Worm (Caenorhabditis elegans) whole organism, L4 larva: ENCODE measurements around the gene npp-18.
A peak's percentile ranks its signal among the peaks of the same experiment; 100 is the strongest.

Experiments used
- R02D3.7 ChIP-seq: fragments of 150-350 bp; sonication (generic microtip); optimal IDR thresholded peaks from 3 replicates; lab custom pipeline; 2014; ENCODE audit warnings: missing biosample characterization, missing genetic modification characterization
- T26A8.4 ChIP-seq: fragments of 200-800 bp; sonication (Bioruptor generic); IDR thresholded peaks from 2 replicates; pipeline ENCODE4 v1.3.6; 2022; ENCODE audit warnings: missing genetic modification characterization, missing compliant biosample characterization
- Y48G9A.11 ChIP-seq: fragments of 200-800 bp; sonication (Bioruptor generic); IDR thresholded peaks from 2 replicates; pipeline ENCODE4 v1.3.6; 2022; ENCODE audit warnings: missing genetic modification reagents, missing genetic modification characterization, missing compliant biosample characterization
- ZK546.5 ChIP-seq, 2 experiments: sonication (generic microtip); optimal IDR thresholded peaks; 2 replicates each; lab custom pipeline; 2017; ENCODE audit warnings: missing biosample characterization in 2 of 2, missing genetic modification characterization in 2 of 2
- aha-1 ChIP-seq: fragments of 150-350 bp; peaks from one replicate; lab custom pipeline; 2014; ENCODE audit warnings: missing biosample characterization, missing genetic modification characterization
- aly-2 ChIP-seq: sonication (generic microtip); optimal IDR thresholded peaks from 2 replicates; lab custom pipeline; 2018; ENCODE audit warnings: missing biosample characterization, missing genetic modification characterization
- arid-1 ChIP-seq: fragments of 200-800 bp; sonication (Bioruptor generic); conservative IDR thresholded peaks from 2 replicates; pipeline ENCODE4 v1.3.6; 2022; ENCODE audit warnings: missing genetic modification reagents, missing genetic modification characterization, missing compliant biosample characterization
- attf-4 ChIP-seq: sonication (generic microtip); optimal IDR thresholded peaks from 3 replicates; lab custom pipeline; 2017; ENCODE audit warnings: missing biosample characterization, missing genetic modification characterization
- ceh-20 ChIP-seq: fragments of 200-800 bp; sonication (Bioruptor generic); IDR thresholded peaks from 2 replicates; pipeline ENCODE4 v1.3.6; 2022; ENCODE audit warnings: missing genetic modification reagents, missing genetic modification characterization, missing compliant biosample characterization
- ceh-62 ChIP-seq: sonication (generic microtip); optimal IDR thresholded peaks from 2 replicates; lab custom pipeline; 2017; ENCODE audit warnings: missing biosample characterization, missing genetic modification characterization
- ces-1 ChIP-seq: fragments of 150-350 bp; sonication (generic microtip); optimal IDR thresholded peaks from 4 replicates; lab custom pipeline; 2014; ENCODE audit warnings: missing biosample characterization, missing genetic modification reagents, missing genetic modification characterization
- ctbp-1 ChIP-seq: fragments of 200-800 bp; sonication (Bioruptor generic); IDR thresholded peaks from 2 replicates; pipeline ENCODE4 v1.3.6; 2022; ENCODE audit warnings: missing genetic modification reagents, missing genetic modification characterization, missing compliant biosample characterization
- daf-12 ChIP-seq: fragments of 150-350 bp; optimal IDR thresholded peaks from 2 replicates; lab custom pipeline; 2014; ENCODE audit warnings: missing biosample characterization, missing genetic modification reagents, missing genetic modification characterization
- daf-19 ChIP-seq: fragments of 200-800 bp; sonication (Bioruptor generic); conservative IDR thresholded peaks from 2 replicates; pipeline ENCODE4 v1.3.6; 2022; ENCODE audit warnings: missing genetic modification characterization, missing compliant biosample characterization
- daf-8 ChIP-seq: fragments of 200-800 bp; sonication (Bioruptor generic); IDR thresholded peaks from 2 replicates; pipeline ENCODE4 v1.3.6; 2022; ENCODE audit warnings: missing genetic modification characterization, missing compliant biosample characterization
- dmd-8 ChIP-seq: fragments of 200-800 bp; sonication (Bioruptor generic); IDR thresholded peaks from 2 replicates; pipeline ENCODE4 v1.3.6; 2022; ENCODE audit warnings: missing genetic modification characterization, missing compliant biosample characterization
- dmd-9 ChIP-seq: fragments of 200-800 bp; sonication (Bioruptor generic); IDR thresholded peaks from 2 replicates; pipeline ENCODE4 v1.3.6; 2022; ENCODE audit warnings: missing genetic modification reagents, missing genetic modification characterization, missing compliant biosample characterization
- duxl-1 ChIP-seq: sonication (generic microtip); optimal IDR thresholded peaks from 2 replicates; lab custom pipeline; 2016; ENCODE audit warnings: mild to moderate bottlenecking, missing genetic modification characterization, moderate library complexity, missing compliant biosample characterization; ENCODE audit not compliant: poor library complexity
- dve-1 ChIP-seq: sonication (generic microtip); optimal IDR thresholded peaks from 2 replicates; lab custom pipeline; 2017; ENCODE audit warnings: antibody characterized with exemption, mild to moderate bottlenecking, missing genetic modification characterization, missing compliant biosample characterization; ENCODE audit not compliant: insufficient read depth
- egl-43 ChIP-seq: fragments of 200-800 bp; sonication (Bioruptor generic); IDR thresholded peaks from 2 replicates; pipeline ENCODE4 v1.3.6; 2022; ENCODE audit warnings: missing genetic modification reagents, missing genetic modification characterization, missing compliant biosample characterization
- gei-8 ChIP-seq: fragments of 200-800 bp; sonication (Bioruptor generic); optimal IDR thresholded peaks from 2 replicates; lab custom pipeline; 2018; ENCODE audit warnings: mild to moderate bottlenecking, missing genetic modification characterization, missing compliant biosample characterization
- hlh-11 ChIP-seq: fragments of 200-800 bp; sonication (Bioruptor generic); optimal IDR thresholded peaks from 2 replicates; lab custom pipeline; 2018; ENCODE audit warnings: mild to moderate bottlenecking, missing genetic modification characterization, missing compliant biosample characterization
- hmg-1.1 ChIP-seq: fragments of 200-800 bp; sonication (Bioruptor generic); IDR thresholded peaks from 2 replicates; pipeline ENCODE4 v1.3.6; 2022; ENCODE audit warnings: missing genetic modification reagents, missing genetic modification characterization, missing compliant biosample characterization
- lin-15B ChIP-seq: fragments of 150-350 bp; sonication (generic microtip); optimal IDR thresholded peaks from 3 replicates; lab custom pipeline; 2014; ENCODE audit warnings: missing biosample characterization, missing genetic modification characterization
- lin-39 ChIP-seq: fragments of 150-350 bp; optimal IDR thresholded peaks from 2 replicates; lab custom pipeline; 2014; ENCODE audit warnings: missing biosample characterization, missing genetic modification reagents, missing genetic modification characterization
- madf-5 ChIP-seq, 2 experiments: fragments of 200-800 bp; sonication (Bioruptor generic); IDR thresholded peaks; 2 replicates each; pipeline ENCODE4 v1.3.6; 2022; ENCODE audit warnings: missing compliant biosample characterization in 2 of 2, missing genetic modification characterization in 2 of 2
- madf-9 ChIP-seq: fragments of 200-800 bp; sonication (Bioruptor generic); conservative IDR thresholded peaks from 2 replicates; pipeline ENCODE4 v1.3.6; 2022; ENCODE audit warnings: missing genetic modification reagents, missing genetic modification characterization, missing compliant biosample characterization
- mdl-1 ChIP-seq, 2 experiments: fragments of 150-350 bp in 1 of 2; sonication (generic microtip) in 1 of 2; optimal IDR thresholded peaks; 2 replicates each; lab custom pipeline; 2014 to 2017; ENCODE audit warnings: missing biosample characterization in 2 of 2, missing genetic modification characterization in 2 of 2
- mep-1 ChIP-seq: fragments of 150-350 bp; sonication (generic microtip); optimal IDR thresholded peaks from 3 replicates; lab custom pipeline; 2014; ENCODE audit warnings: missing biosample characterization, missing genetic modification characterization
- mes-2 ChIP-seq: sonication (generic microtip); optimal IDR thresholded peaks from 2 replicates; lab custom pipeline; 2016; ENCODE audit warnings: missing genotype, mild to moderate bottlenecking, missing genetic modification characterization, missing compliant biosample characterization; ENCODE audit not compliant: poor library complexity, severe bottlenecking
- nhr-10 ChIP-seq: fragments of 150-350 bp; optimal IDR thresholded peaks from 2 replicates; lab custom pipeline; 2014; ENCODE audit warnings: missing biosample characterization, missing genetic modification characterization
- nhr-102 ChIP-seq: sonication (generic microtip); optimal IDR thresholded peaks from 2 replicates; lab custom pipeline; 2016; ENCODE audit warnings: mild to moderate bottlenecking, missing genetic modification characterization, moderate library complexity, missing compliant biosample characterization
- nhr-28 ChIP-seq: fragments of 150-350 bp; optimal IDR thresholded peaks from 2 replicates; lab custom pipeline; 2014; ENCODE audit warnings: missing biosample characterization, missing genetic modification characterization
- nhr-41 ChIP-seq: fragments of 200-800 bp; sonication (Bioruptor generic); IDR thresholded peaks from 2 replicates; pipeline ENCODE4 v1.3.6; 2022; ENCODE audit warnings: missing genetic modification reagents, missing genetic modification characterization, missing compliant biosample characterization
- nhr-42 ChIP-seq: fragments of 200-800 bp; sonication (Bioruptor generic); IDR thresholded peaks from 2 replicates; pipeline ENCODE4 v1.3.6; 2022; ENCODE audit warnings: missing genetic modification characterization, missing compliant biosample characterization
- nhr-48 ChIP-seq: sonication (generic microtip); optimal IDR thresholded peaks from 2 replicates; lab custom pipeline; 2016; ENCODE audit warnings: mild to moderate bottlenecking, missing genetic modification characterization, missing compliant biosample characterization
- nhr-6 ChIP-seq: fragments of 150-350 bp; optimal IDR thresholded peaks from 2 replicates; lab custom pipeline; 2014; ENCODE audit warnings: missing biosample characterization, missing genetic modification characterization
- nhr-76 ChIP-seq: fragments of 150-350 bp; optimal IDR thresholded peaks from 2 replicates; lab custom pipeline; 2014; ENCODE audit warnings: missing biosample characterization, missing genetic modification characterization
- nhr-77 ChIP-seq: fragments of 150-350 bp; optimal IDR thresholded peaks from 2 replicates; lab custom pipeline; 2014; ENCODE audit warnings: missing biosample characterization, missing genetic modification characterization
- pha-4 ChIP-seq, 2 experiments: fragments of 150-350 bp in 1 of 2; fragments of 200-800 bp in 1 of 2; sonication (Bioruptor generic) in 1 of 2; IDR thresholded peaks in 1 of 2; optimal IDR thresholded peaks in 1 of 2; 2 replicates each; pipeline versions ENCODE4 v1.3.6 to Lab custom; 2014 to 2022; ENCODE audit warnings: missing genetic modification characterization in 2 of 2, missing genetic modification reagents in 2 of 2, missing biosample characterization in 1 of 2, missing compliant biosample characterization in 1 of 2
- php-3 ChIP-seq: fragments of 200-800 bp; sonication (Bioruptor generic); IDR thresholded peaks from 2 replicates; pipeline ENCODE4 v1.3.6; 2022; ENCODE audit warnings: missing genetic modification reagents, missing genetic modification characterization, missing compliant biosample characterization
- pqm-1 ChIP-seq: sonication (generic microtip); optimal IDR thresholded peaks from 2 replicates; lab custom pipeline; 2017; ENCODE audit warnings: missing biosample characterization, missing genetic modification characterization
- rbr-2 ChIP-seq: sonication (generic microtip); optimal IDR thresholded peaks from 2 replicates; lab custom pipeline; 2016; ENCODE audit warnings: missing genotype, missing genetic modification characterization, missing compliant biosample characterization
- saeg-2 ChIP-seq: fragments of 200-800 bp; sonication (Bioruptor generic); IDR thresholded peaks from 2 replicates; pipeline ENCODE4 v1.3.6; 2022; ENCODE audit warnings: missing genetic modification reagents, missing genetic modification characterization, missing compliant biosample characterization
- sdz-12 ChIP-seq: fragments of 200-800 bp; sonication (Bioruptor generic); optimal IDR thresholded peaks from 2 replicates; lab custom pipeline; 2018; ENCODE audit warnings: mild to moderate bottlenecking, missing genetic modification characterization, missing compliant biosample characterization
- snpc-4 ChIP-seq: fragments of 150-350 bp; optimal IDR thresholded peaks from 2 replicates; lab custom pipeline; 2014; ENCODE audit warnings: missing biosample characterization, missing genetic modification characterization
- tra-1 ChIP-seq: fragments of 200-800 bp; sonication (Bioruptor generic); IDR thresholded peaks from 2 replicates; pipeline ENCODE4 v1.3.6; 2022; ENCODE audit warnings: missing genetic modification reagents, missing genetic modification characterization, missing compliant biosample characterization
- unc-130 ChIP-seq: sonication (generic microtip); optimal IDR thresholded peaks from 2 replicates; lab custom pipeline; 2016; ENCODE audit warnings: missing genetic modification reagents, missing genetic modification characterization, missing compliant biosample characterization
- zip-11 ChIP-seq: fragments of 200-800 bp; sonication (Bioruptor generic); IDR thresholded peaks from 2 replicates; pipeline ENCODE4 v1.3.6; 2022; ENCODE audit warnings: missing genetic modification characterization, missing compliant biosample characterization
- ztf-7 ChIP-seq: fragments of 150-350 bp; optimal IDR thresholded peaks from 2 replicates; lab custom pipeline; 2014; ENCODE audit warnings: missing biosample characterization, missing genetic modification characterization

npp-18 gene

ce11 chrIII:13344538-13345136 is 48.0 kb downstream of the npp-18 start, which contains the start of gene acaa-2 (continued):
- peak; percentile 100 for TF ChIP-seq nhr-28 (tag; lab: Kevin White, UChicago)
- TF ChIP-seq nhr-48 (tag; lab: Kevin White, UChicago), result no peak
- TF ChIP-seq hlh-11, result peak; percentile 40
- TF ChIP-seq daf-12, result no peak
- no peak for TF ChIP-seq daf-19 (GFP tag; lab: Robert Waterston, UW)
- TF ChIP-seq sdz-12 (GFP tag; lab: Kevin White, UChicago), result no peak
- TF ChIP-seq gei-8 (GFP tag; lab: Kevin White, UChicago), result no peak
- TF ChIP-seq attf-4 (tag; lab: Kevin White, UChicago), result no peak
- no peak for TF ChIP-seq php-3
- TF ChIP-seq nhr-10, result peak; percentile 75
- no peak for TF ChIP-seq zip-11 (GFP tag; lab: Robert Waterston, UW)
- TF ChIP-seq nhr-41, result no peak
- no peak for TF ChIP-seq Y48G9A.11 (GFP tag; lab: Robert Waterston, UW)
- TF ChIP-seq ceh-20 (GFP tag; lab: Robert Waterston, UW), result no peak
- TF ChIP-seq ctbp-1 (GFP tag; lab: Robert Waterston, UW), result no peak
- TF ChIP-seq nhr-77 (tag; lab: Kevin White, UChicago), result peak; percentile 5
- TF ChIP-seq madf-5 (GFP tag; IDR thresholded peaks at IDR 0.05; lab: Robert Waterston, UW), result no peak
- TF ChIP-seq saeg-2 (GFP tag; lab: Robert Waterston, UW), result no peak
- no peak for TF ChIP-seq lin-39
- no peak for TF ChIP-seq ceh-62 (tag; lab: Kevin White, UChicago)
- no peak for TF ChIP-seq hmg-1.1 (GFP tag; lab: Robert Waterston, UW)
- TF ChIP-seq mep-1 (tag; lab: Kevin White, UChicago), result peak; percentile 49
- TF ChIP-seq pha-4 (GFP tag; IDR thresholded peaks at IDR 0.05; lab: Robert Waterston, UW), result no peak
- no peak for TF ChIP-seq pha-4 (tag; optimal IDR thresholded peaks at IDR 0.05; lab: Kevin White, UChicago)
- TF ChIP-seq R02D3.7 (tag; lab: Kevin White, UChicago), result no peak
- TF ChIP-seq nhr-6 (tag; lab: Kevin White, UChicago), result peak; percentile 29
- no peak for TF ChIP-seq egl-43 (GFP tag; lab: Robert Waterston, UW)
- peak; percentile 1 for TF ChIP-seq ztf-7 (tag; lab: Kevin White, UChicago)
- TF ChIP-seq lin-15B, result no peak
- TF ChIP-seq arid-1, result no peak
- no peak for TF ChIP-seq dmd-9 (GFP tag; lab: Robert Waterston, UW)
- TF ChIP-seq duxl-1, result peak; percentile 31
- TF ChIP-seq daf-8 (GFP tag; lab: Robert Waterston, UW), result no peak

- TF ChIP-seq madf-9 (GFP tag; lab: Robert Waterston, UW), result no peak
- TF ChIP-seq ces-1, result no peak
- TF ChIP-seq dmd-8 (GFP tag; lab: Robert Waterston, UW), result no peak
- no peak for TF ChIP-seq T26A8.4 (GFP tag; lab: Robert Waterston, UW)
- no peak for TF ChIP-seq nhr-76 (tag; lab: Kevin White, UChicago)
- TF ChIP-seq hlh-11, result peak; percentile 25
- TF ChIP-seq unc-130 (GFP tag; lab: Kevin White, UChicago), result no peak
- no peak for TF ChIP-seq mdl-1 (tag; optimal IDR thresholded peaks at IDR 0.05; lab: Kevin White, UChicago)
- no peak for TF ChIP-seq snpc-4
- TF ChIP-seq nhr-48 (tag; lab: Kevin White, UChicago), result no peak
- no peak for TF ChIP-seq mes-2 (tag; lab: Kevin White, UChicago)
- TF ChIP-seq aha-1 (tag; lab: Kevin White, UChicago), result no peak
- TF ChIP-seq gei-8 (GFP tag; lab: Kevin White, UChicago), result no peak
- TF ChIP-seq pqm-1 (tag; lab: Kevin White, UChicago), result no peak
- peak; percentile 17 for TF ChIP-seq dve-1 (tag; lab: Kevin White, UChicago)
- TF ChIP-seq ZK546.5 (tag; optimal IDR thresholded peaks at IDR 0.05; lab: Kevin White, UChicago), result no peak
- TF ChIP-seq php-3, result 0 out of 2 replicates have a peak, but pooled peaks have one; percentile 11
- no peak for TF ChIP-seq rbr-2
- no peak for TF ChIP-seq ctbp-1 (GFP tag; lab: Robert Waterston, UW)
- TF ChIP-seq nhr-42, result no peak
- TF ChIP-seq nhr-102 (tag; lab: Kevin White, UChicago), result no peak
- no peak for TF ChIP-seq aly-2 (tag; lab: Kevin White, UChicago)
- TF ChIP-seq tra-1 (GFP tag; lab: Robert Waterston, UW), result 0 out of 2 replicates have a peak, but pooled peaks have one; percentile 24
- TF ChIP-seq lin-15B, result no peak
- TF ChIP-seq duxl-1, result no peak
Measured at ce11 chrIII:13346785-13347184, 50.1 kb downstream of the npp-18 start, which contains the start of gene mtm-6. TSS of gene mtm-6 (plus strand) at chrIII:13347085.
